Worm (Caenorhabditis elegans) whole organism, midembryonic: ENCODE measurements around the gene dhp-2.

Experiments
- cog-1 ChIP-seq: sonication (generic microtip); optimal IDR thresholded peaks from 2 replicates; lab custom pipeline; 2016; ENCODE audit warnings: missing genetic modification characterization, missing compliant biosample characterization
- flt-1 ChIP-seq: fragments of 200-800 bp; sonication (Bioruptor generic); IDR thresholded peaks from 2 replicates; pipeline ENCODE4 v1.3.6; 2022; ENCODE audit warnings: missing genetic modification characterization, missing compliant biosample characterization
- klf-2 ChIP-seq: fragments of 200-800 bp; sonication (Bioruptor generic); conservative IDR thresholded peaks from 2 replicates; pipeline ENCODE4 v1.3.6; 2022; ENCODE audit warnings: missing genetic modification reagents, missing genetic modification characterization, missing compliant biosample characterization
- med-1 ChIP-seq: sonication (generic microtip); optimal IDR thresholded peaks from 2 replicates; lab custom pipeline; 2017; ENCODE audit warnings: missing genetic modification characterization, mild to moderate bottlenecking, missing compliant biosample characterization, antibody characterized with exemption, missing genetic modification reagents; ENCODE audit not compliant: insufficient read depth
- ref-1 ChIP-seq: fragments of 200-800 bp; sonication (Bioruptor generic); conservative IDR thresholded peaks from 2 replicates; pipeline ENCODE4 v1.3.6; 2022; ENCODE audit warnings: missing genetic modification reagents, missing genetic modification characterization, missing compliant biosample characterization
- tab-1 ChIP-seq: fragments of 200-800 bp; sonication (Bioruptor generic); IDR thresholded peaks from 2 replicates; pipeline ENCODE4 v1.3.6; 2022; ENCODE audit warnings: missing genetic modification characterization, missing compliant biosample characterization
- ztf-23 ChIP-seq: fragments of 200-800 bp; sonication (Bioruptor generic); IDR thresholded peaks from 2 replicates; pipeline ENCODE4 v1.3.6; 2022; ENCODE audit warnings: missing genetic modification reagents, missing genetic modification characterization, missing compliant biosample characterization
- ztf-29 ChIP-seq: fragments of 200-800 bp; sonication (Bioruptor generic); IDR thresholded peaks from 2 replicates; pipeline ENCODE4 v1.3.6; 2022; ENCODE audit warnings: missing genetic modification reagents, missing genetic modification characterization, missing compliant biosample characterization

DNA sequence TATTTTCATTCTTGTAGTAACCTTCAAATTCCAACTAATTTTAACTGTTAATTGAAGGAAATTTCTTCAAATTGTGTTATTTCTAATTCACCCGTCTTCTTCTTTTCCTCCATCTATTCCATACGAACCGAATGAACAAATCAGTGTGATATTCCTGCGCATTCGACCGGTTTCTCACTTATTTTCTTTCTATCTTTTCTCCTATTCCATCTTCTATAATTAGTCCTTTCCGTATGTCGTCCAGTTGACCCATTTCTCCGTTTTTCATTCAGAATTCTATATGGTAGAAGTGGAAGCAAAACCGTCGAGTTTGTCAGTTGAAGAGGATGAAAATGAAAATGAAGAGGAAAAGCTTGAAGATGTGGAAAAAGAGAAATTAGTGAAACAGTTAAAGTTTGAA is 31.6 kb downstream of the dhp-2 start, which contains the start of gene magu-4:
- no peak for TF ChIP-seq med-1 (GFP tag; lab: Kevin White, UChicago)
- no peak for TF ChIP-seq cog-1 (tag; lab: Kevin White, UChicago)
- TF ChIP-seq flt-1 = no peak
- TF ChIP-seq ztf-29 (GFP tag; lab: Robert Waterston, UW) = no peak
- no peak for TF ChIP-seq klf-2 (GFP tag; lab: Robert Waterston, UW)
- no peak for TF ChIP-seq ref-1 (GFP tag; lab: Robert Waterston, UW)
- TF ChIP-seq ztf-23 (GFP tag; lab: Robert Waterston, UW) = no peak
- no peak for TF ChIP-seq tab-1 (GFP tag; lab: Robert Waterston, UW)
